Worm (Caenorhabditis elegans): ENCODE data around the gene F54C8.7.

Gene F54C8.7

DNA sequence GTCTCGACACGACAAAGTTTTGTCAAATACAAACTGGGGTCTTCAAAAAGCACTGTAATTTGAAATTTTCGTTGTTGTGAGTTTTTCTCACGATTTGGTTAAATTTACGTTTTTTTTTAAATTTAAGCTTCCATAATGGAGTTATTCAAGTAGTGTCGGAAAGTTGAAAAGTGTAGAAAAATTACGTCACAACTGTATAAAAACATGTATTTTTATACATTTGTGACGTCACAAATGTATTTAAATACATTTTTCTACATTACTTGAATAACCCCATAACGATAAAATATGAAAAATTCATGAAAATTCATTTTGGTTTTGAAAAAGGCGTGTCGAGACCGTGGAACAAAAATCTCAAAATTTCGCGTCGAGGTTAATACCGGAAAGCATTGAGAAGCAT is 43.5 kb upstream of the F54C8.7 start:
- TF ChIP-seq tbx-2 (tag; optimal IDR thresholded peaks at IDR 0.05): no peak
- no peak for TF ChIP-seq hlh-13 (GFP tag; optimal IDR thresholded peaks at IDR 0.05)
- TF ChIP-seq pax-1 (tag; optimal IDR thresholded peaks at IDR 0.05): no peak
- no peak for TF ChIP-seq lim-6 (tag; optimal IDR thresholded peaks at IDR 0.05)
- TF ChIP-seq ceh-22 (tag; optimal IDR thresholded peaks at IDR 0.05): no peak
- TF ChIP-seq nfya-1 (tag; optimal IDR thresholded peaks at IDR 0.05): no peak
- no peak for TF ChIP-seq hlh-30 (tag; optimal IDR thresholded peaks at IDR 0.05; ENCODE audit: insufficient read depth)

DNA sequence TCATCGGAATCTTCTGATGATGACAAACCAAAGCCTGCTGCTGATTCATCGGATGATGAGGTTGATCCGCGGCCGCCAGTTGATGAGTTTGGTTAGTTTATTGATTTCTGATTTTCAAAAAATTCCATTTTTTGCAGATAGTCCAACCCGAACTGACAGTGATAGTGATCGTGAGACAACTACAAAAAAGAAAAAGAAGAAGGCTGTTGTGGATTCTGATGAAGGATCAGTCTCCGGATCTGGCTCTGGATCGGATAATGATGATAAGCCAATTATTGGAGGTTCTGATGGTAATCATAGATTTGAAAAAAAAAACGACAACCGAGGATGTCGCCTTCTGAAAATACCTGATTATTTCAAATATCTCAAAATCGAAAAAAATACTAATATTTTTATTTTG is 42.2 kb upstream of the F54C8.7 start:
- TF ChIP-seq K09A11.1 (tag; optimal IDR thresholded peaks at IDR 0.05; ENCODE audit: insufficient read depth): no peak
- TF ChIP-seq ama-1 (optimal IDR thresholded peaks at IDR 0.05): no peak
- no peak for TF ChIP-seq sdc-2 (tag; optimal IDR thresholded peaks at IDR 0.05)
- no peak for TF ChIP-seq T23F11.4 (GFP tag; optimal IDR thresholded peaks at IDR 0.05)
- no peak for TF ChIP-seq pros-1 (tag; optimal IDR thresholded peaks at IDR 0.05)
- no peak for TF ChIP-seq ceh-2 (tag; optimal IDR thresholded peaks at IDR 0.05)
- TF ChIP-seq ceh-6 (GFP tag; optimal IDR thresholded peaks at IDR 0.05): no peak
- TF ChIP-seq F13H6.1 (tag; optimal IDR thresholded peaks at IDR 0.05): no peak
- no peak for TF ChIP-seq pag-3 (tag; optimal IDR thresholded peaks at IDR 0.05; ENCODE audit: borderline replicate concordance)
- TF ChIP-seq Y22D7AL.16 (tag; optimal IDR thresholded peaks at IDR 0.05): no peak
- TF ChIP-seq elt-2 (tag; optimal IDR thresholded peaks at IDR 0.05): no peak
- no peak for TF ChIP-seq fkh-6 (tag; optimal IDR thresholded peaks at IDR 0.05)
- TF ChIP-seq ceh-24 (tag; optimal IDR thresholded peaks at IDR 0.05): no peak
- no peak for TF ChIP-seq pqm-1 (tag; optimal IDR thresholded peaks at IDR 0.05)
- TF ChIP-seq ceh-18 (tag; optimal IDR thresholded peaks at IDR 0.05): no peak
- no peak for TF ChIP-seq tbx-2 (tag; optimal IDR thresholded peaks at IDR 0.05)
- TF ChIP-seq lim-6 (tag; optimal IDR thresholded peaks at IDR 0.05): no peak
- no peak for TF ChIP-seq syd-9 (tag; optimal IDR thresholded peaks at IDR 0.05)

DNA sequence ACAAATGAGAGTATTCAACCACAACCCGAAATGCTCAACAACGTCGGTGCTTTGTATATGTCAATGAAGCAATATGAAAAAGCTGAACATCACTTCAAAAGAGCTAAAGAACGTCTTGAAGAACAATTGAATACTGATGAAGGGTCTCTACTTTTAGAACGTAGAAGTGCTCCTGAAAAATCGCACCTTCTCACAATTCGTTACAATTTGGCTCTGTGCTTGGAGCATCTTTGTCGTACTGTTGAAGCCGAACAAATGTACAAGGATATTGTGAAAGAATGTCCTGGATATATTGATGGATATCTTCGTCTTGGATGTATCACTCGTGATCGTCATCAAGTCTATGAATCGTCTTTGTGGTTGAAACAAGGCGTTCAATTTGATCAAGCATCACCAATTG is 40.3 kb upstream of the F54C8.7 start:
- no peak for TF ChIP-seq che-1 (tag; optimal IDR thresholded peaks at IDR 0.05)
- TF ChIP-seq ceh-6 (GFP tag; optimal IDR thresholded peaks at IDR 0.05): no peak
- no peak for TF ChIP-seq odd-2 (tag; optimal IDR thresholded peaks at IDR 0.05)
- no peak for TF ChIP-seq madf-2 (tag; optimal IDR thresholded peaks at IDR 0.05)
- no peak for TF ChIP-seq Y22D7AL.16 (tag; optimal IDR thresholded peaks at IDR 0.05)
- TF ChIP-seq ceh-9 (tag; optimal IDR thresholded peaks at IDR 0.05): no peak
- no peak for TF ChIP-seq sox-2 (GFP tag; IDR thresholded peaks at IDR 0.05)
- no peak for TF ChIP-seq T23F11.4 (GFP tag; optimal IDR thresholded peaks at IDR 0.05)
- no peak for TF ChIP-seq ceh-34 (tag; optimal IDR thresholded peaks at IDR 0.05)
- no peak for TF ChIP-seq lim-6 (tag; optimal IDR thresholded peaks at IDR 0.05)
- no peak for TF ChIP-seq eyg-1 (tag; optimal IDR thresholded peaks at IDR 0.05)
- no peak for TF ChIP-seq tbx-2 (tag; optimal IDR thresholded peaks at IDR 0.05)
- TF ChIP-seq nhr-11 (tag; optimal IDR thresholded peaks at IDR 0.05): no peak
- TF ChIP-seq ahr-1 (tag; optimal IDR thresholded peaks at IDR 0.05): no peak

DNA sequence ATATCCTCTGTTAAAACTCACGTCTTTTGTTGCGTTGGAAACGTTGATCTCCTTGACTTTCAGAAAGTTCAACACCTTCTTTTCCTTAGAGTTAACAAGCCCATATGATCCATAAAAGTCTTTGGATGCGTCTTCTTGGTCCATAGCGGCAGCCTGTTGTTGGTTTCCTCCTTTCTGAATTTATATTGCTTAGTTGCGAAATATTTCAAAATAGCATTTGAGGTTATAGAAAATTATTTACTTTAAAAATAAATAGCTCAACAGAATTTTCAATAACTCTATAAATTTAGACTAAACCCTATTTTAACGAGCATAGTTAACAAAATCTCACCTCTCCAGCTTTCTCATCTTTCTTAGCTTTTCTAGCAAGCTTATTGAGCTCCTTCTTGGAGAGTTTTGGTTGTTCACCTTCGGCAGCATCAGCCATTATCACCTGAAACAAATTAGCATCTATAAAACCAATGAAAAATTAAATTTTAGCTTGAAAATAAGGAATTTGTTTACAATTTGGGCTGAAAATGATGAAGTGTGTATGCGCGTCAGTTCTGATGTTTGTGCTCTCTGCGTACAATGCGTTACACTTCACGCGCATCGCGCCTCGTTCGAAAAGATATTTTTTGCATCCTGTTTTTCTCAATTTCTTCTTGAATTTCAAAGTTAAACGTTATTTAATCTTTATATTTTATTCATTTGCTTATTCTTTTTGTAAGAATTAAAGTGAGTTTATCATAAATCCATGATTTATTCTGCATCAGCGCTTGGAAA is 37.1 kb upstream of the F54C8.7 start, which contains the start of the genes dars-1 and ctr-9:
Gene dars-1, minus strand, starts transcription at position 433 of the 765 bp plus-strand sequence.
Gene ctr-9, plus strand, starts transcription at position 614 of the 765 bp plus-strand sequence.
- TF ChIP-seq F13H6.1 (tag; optimal IDR thresholded peaks at IDR 0.05) (no peak), madf-2 (tag; optimal IDR thresholded peaks at IDR 0.05) (no peak), unc-42 (tag; optimal IDR thresholded peaks at IDR 0.05) (no peak), dmd-4 (tag; optimal IDR thresholded peaks at IDR 0.05; ENCODE audit: borderline replicate concordance) (no peak), syd-9 (tag; optimal IDR thresholded peaks at IDR 0.05) (no peak), T23F11.4 (GFP tag; optimal IDR thresholded peaks at IDR 0.05) (no peak), pag-3 (tag; optimal IDR thresholded peaks at IDR 0.05; ENCODE audit: borderline replicate concordance) (no peak), unc-86 (tag; optimal IDR thresholded peaks at IDR 0.05) (no peak), hlh-15 (tag; optimal IDR thresholded peaks at IDR 0.05) (no peak), hlh-30 (tag; optimal IDR thresholded peaks at IDR 0.05; ENCODE audit: insufficient read depth) (no peak), lim-6 (tag; optimal IDR thresholded peaks at IDR 0.05) (no peak), Y22D7AL.16 (tag; optimal IDR thresholded peaks at IDR 0.05) (no peak), fkh-10 (GFP tag; optimal IDR thresholded peaks at IDR 0.05) (no peak), tbx-2 (tag; optimal IDR thresholded peaks at IDR 0.05) (no peak), ceh-14 (tag; optimal IDR thresholded peaks at IDR 0.05) (no peak), sox-4 (tag; optimal IDR thresholded peaks at IDR 0.05) (no peak), ttx-3 (tag; optimal IDR thresholded peaks at IDR 0.05) (no peak)
